Worm (Caenorhabditis elegans): ENCODE results near the gene gfm-1.

gfm-1 gene

DNA sequence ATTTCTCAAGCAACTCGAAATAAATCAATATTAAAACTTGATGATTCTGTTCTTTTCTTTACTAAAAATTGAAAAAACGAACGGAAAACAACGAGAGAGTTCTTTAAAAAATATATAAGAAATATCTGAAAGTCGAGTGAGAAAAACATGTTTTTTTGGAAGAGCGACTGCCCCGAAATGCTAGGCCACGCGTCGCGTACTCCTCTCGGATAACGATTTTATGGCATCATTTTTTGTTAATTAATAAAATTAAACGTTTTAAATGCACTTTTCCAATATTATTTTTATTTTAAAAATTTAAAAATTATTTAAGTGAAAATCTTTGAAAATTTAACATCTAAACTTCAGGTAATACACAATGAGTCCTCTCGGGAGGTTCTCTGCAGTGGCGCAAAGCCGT lies at the start of gene gfm-1:
Gene gfm-1 (plus strand): TSS at position 349 of the 400 bp plus-strand sequence.
- TF ChIP-seq tag-97 (GFP tag; IDR thresholded peaks at IDR 0.05) (no peak), pqm-1 (tag; optimal IDR thresholded peaks at IDR 0.05) (no peak), aha-1 (tag) (no peak), fkh-10 (GFP tag; optimal IDR thresholded peaks at IDR 0.05) (peak; percentile 2), hlh-11 (tag; optimal IDR thresholded peaks at IDR 0.05) (no peak), T20F7.1 (GFP tag; optimal IDR thresholded peaks at IDR 0.05) (no peak), hlh-30 (tag; optimal IDR thresholded peaks at IDR 0.05; ENCODE audit: insufficient read depth) (no peak), ztf-7 (tag; optimal IDR thresholded peaks at IDR 0.05) (no peak), gei-8 (GFP tag; optimal IDR thresholded peaks at IDR 0.05) (no peak), set-16 (GFP tag; IDR thresholded peaks at IDR 0.05) (no peak), madf-9 (GFP tag; conservative IDR thresholded peaks at IDR 0.05) (no peak; the same call in 1 of the 2 replicates), php-3 (GFP tag; IDR thresholded peaks at IDR 0.05) (no peak), lin-15B (tag; optimal IDR thresholded peaks at IDR 0.05) (peak; percentile 8), hif-1 (tag; optimal IDR thresholded peaks at IDR 0.05) (peak in 1 of 2 experiments; percentile 82), madf-5 (GFP tag; IDR thresholded peaks at IDR 0.05) (no peak), fos-1 (tag; optimal IDR thresholded peaks at IDR 0.05) (no peak), spr-1 (tag; optimal IDR thresholded peaks at IDR 0.05) (no peak), aly-2 (tag; optimal IDR thresholded peaks at IDR 0.05) (no peak), attf-4 (tag; optimal IDR thresholded peaks at IDR 0.05) (no peak), nhr-237 (tag; optimal IDR thresholded peaks at IDR 0.05) (no peak), F44E2.7 (GFP tag; IDR thresholded peaks at IDR 0.05) (no peak), D1046.2 (GFP tag; IDR thresholded peaks at IDR 0.05) (no peak), mdl-1 (tag; optimal IDR thresholded peaks at IDR 0.05) (no peak), dpl-1 (GFP tag; optimal IDR thresholded peaks at IDR 0.05) (peak; percentile 76), ceh-32 (tag; optimal IDR thresholded peaks at IDR 0.05; ENCODE audit: poor library complexity) (no peak), unc-130 (GFP tag; optimal IDR thresholded peaks at IDR 0.05) (peak; percentile 81), vab-7 (GFP tag; IDR thresholded peaks at IDR 0.05) (no peak), ZK546.5 (tag; optimal IDR thresholded peaks at IDR 0.05) (no peak), nhr-6 (tag; optimal IDR thresholded peaks at IDR 0.05) (no peak), lin-1 (GFP tag; IDR thresholded peaks at IDR 0.05) (no peak), ces-1 (GFP tag; optimal IDR thresholded peaks at IDR 0.05) (no peak), nhr-48 (tag; optimal IDR thresholded peaks at IDR 0.05) (no peak), R02D3.7 (tag; optimal IDR thresholded peaks at IDR 0.05) (no peak), nhr-10 (tag; optimal IDR thresholded peaks at IDR 0.05) (no peak), spr-3 (GFP tag; optimal IDR thresholded peaks at IDR 0.05) (no peak), nhr-102 (tag; optimal IDR thresholded peaks at IDR 0.05) (peak; percentile 49), lsy-2 (tag; optimal IDR thresholded peaks at IDR 0.05) (peak in 1 of 2 experiments; percentile 78), skn-1 (tag; optimal IDR thresholded peaks at IDR 0.05) (no peak), zip-2 (tag; optimal IDR thresholded peaks at IDR 0.05) (no peak), saeg-2 (GFP tag; IDR thresholded peaks at IDR 0.05) (no peak), lin-13 (GFP tag; optimal IDR thresholded peaks at IDR 0.05) (no peak), ceh-82 (tag; optimal IDR thresholded peaks at IDR 0.05) (no peak), dmd-8 (GFP tag; IDR thresholded peaks at IDR 0.05) (no peak), duxl-1 (tag; optimal IDR thresholded peaks at IDR 0.05; ENCODE audit: poor library complexity) (peak; percentile 63), rbr-2 (tag; optimal IDR thresholded peaks at IDR 0.05) (peak; percentile 43), F49E8.2 (tag; optimal IDR thresholded peaks at IDR 0.05; ENCODE audit: borderline replicate concordance) (peak; percentile 29), jun-1 (tag; optimal IDR thresholded peaks at IDR 0.05) (no peak), Y5F2A.4 (GFP tag; optimal IDR thresholded peaks at IDR 0.05) (no peak), F10B5.3 (tag; optimal IDR thresholded peaks at IDR 0.05) (no peak), nhr-28 (tag; optimal IDR thresholded peaks at IDR 0.05) (no peak), ctbp-1 (GFP tag; IDR thresholded peaks at IDR 0.05) (no peak), Y48G9A.11 (GFP tag; IDR thresholded peaks at IDR 0.05) (peak; percentile 54), dve-1 (tag; optimal IDR thresholded peaks at IDR 0.05; ENCODE audit: insufficient read depth) (no peak)

All from whole organism, L4 larva.